Fruit fly (Drosophila melanogaster): ENCODE data around the gene CG13288.

- TF ChIP-seq CG8478 (optimal IDR thresholded peaks at IDR 0.05) (no peak), CTCF (optimal IDR thresholded peaks at IDR 0.05) (no peak)
These were observed 19.1 kb downstream of the CG13288 start for dm6 chr3L:5926015-5926988.
